Worm (Caenorhabditis elegans) whole organism, L4 larva: Measurements from ENCODE around the gene srw-73.

Source experiments
- F49E8.2 ChIP-seq: sonication (generic microtip); optimal IDR thresholded peaks from 2 replicates; lab custom pipeline; 2016; ENCODE audit warnings: missing compliant biosample characterization, mild to moderate bottlenecking, missing genetic modification characterization, borderline replicate concordance
- T20F7.1 ChIP-seq: fragments of 200-800 bp; sonication (Bioruptor generic); optimal IDR thresholded peaks from 2 replicates; lab custom pipeline; 2018; ENCODE audit warnings: mild to moderate bottlenecking, missing genetic modification characterization, missing compliant biosample characterization
- T26A8.4 ChIP-seq: fragments of 200-800 bp; sonication (Bioruptor generic); IDR thresholded peaks from 2 replicates; pipeline ENCODE4 v1.3.6; 2022; ENCODE audit warnings: missing genetic modification characterization, missing compliant biosample characterization
- Y105C5A.15 ChIP-seq: fragments of 200-800 bp; sonication (Bioruptor generic); IDR thresholded peaks from 2 replicates; pipeline ENCODE4 v1.3.6; 2022; ENCODE audit warnings: missing genetic modification characterization, missing compliant biosample characterization
- ZK337.2 ChIP-seq: fragments of 200-800 bp; sonication (Bioruptor generic); IDR thresholded peaks from 2 replicates; pipeline ENCODE4 v1.3.6; 2022; ENCODE audit warnings: missing genetic modification reagents, missing genetic modification characterization, missing compliant biosample characterization
- arid-1 ChIP-seq: fragments of 200-800 bp; sonication (Bioruptor generic); conservative IDR thresholded peaks from 2 replicates; pipeline ENCODE4 v1.3.6; 2022; ENCODE audit warnings: missing genetic modification reagents, missing genetic modification characterization, missing compliant biosample characterization
- ceh-28 ChIP-seq: fragments of 150-350 bp; optimal IDR thresholded peaks from 2 replicates; lab custom pipeline; 2014; ENCODE audit warnings: missing biosample characterization, missing genetic modification reagents, missing genetic modification characterization
- ceh-82 ChIP-seq: sonication (generic microtip); optimal IDR thresholded peaks from 2 replicates; lab custom pipeline; 2017; ENCODE audit warnings: missing biosample characterization, missing genetic modification characterization
- cey-2 ChIP-seq: sonication (generic microtip); optimal IDR thresholded peaks from 3 replicates; lab custom pipeline; 2017; ENCODE audit warnings: missing genetic modification characterization, mild to moderate bottlenecking, missing compliant biosample characterization, antibody characterized with exemption, borderline replicate concordance; ENCODE audit not compliant: insufficient read depth
- ctbp-1 ChIP-seq: fragments of 200-800 bp; sonication (Bioruptor generic); IDR thresholded peaks from 2 replicates; pipeline ENCODE4 v1.3.6; 2022; ENCODE audit warnings: missing genetic modification reagents, missing genetic modification characterization, missing compliant biosample characterization
- daf-16 ChIP-seq, 3 experiments: sonication (generic microtip); optimal IDR thresholded peaks; 2 replicates each; lab custom pipeline; 2016 to 2017; ENCODE audit warnings: missing genetic modification characterization in 3 of 3, missing genetic modification reagents in 3 of 3, mild to moderate bottlenecking in 2 of 3, missing compliant biosample characterization in 2 of 3, missing biosample characterization in 1 of 3, moderate library complexity in 1 of 3
- daf-19 ChIP-seq: fragments of 200-800 bp; sonication (Bioruptor generic); conservative IDR thresholded peaks from 2 replicates; pipeline ENCODE4 v1.3.6; 2022; ENCODE audit warnings: missing genetic modification characterization, missing compliant biosample characterization
- daf-8 ChIP-seq: fragments of 200-800 bp; sonication (Bioruptor generic); IDR thresholded peaks from 2 replicates; pipeline ENCODE4 v1.3.6; 2022; ENCODE audit warnings: missing genetic modification characterization, missing compliant biosample characterization
- dmd-6 ChIP-seq: fragments of 200-800 bp; sonication (Bioruptor generic); IDR thresholded peaks from 2 replicates; pipeline ENCODE4 v1.3.6; 2022; ENCODE audit warnings: missing genetic modification reagents, missing genetic modification characterization, missing compliant biosample characterization
- dpl-1 ChIP-seq: fragments of 150-350 bp; optimal IDR thresholded peaks from 2 replicates; lab custom pipeline; 2014; ENCODE audit warnings: missing biosample characterization, missing genetic modification reagents, missing genetic modification characterization
- dve-1 ChIP-seq: sonication (generic microtip); optimal IDR thresholded peaks from 2 replicates; lab custom pipeline; 2017; ENCODE audit warnings: antibody characterized with exemption, mild to moderate bottlenecking, missing genetic modification characterization, missing compliant biosample characterization; ENCODE audit not compliant: insufficient read depth
- fos-1 ChIP-seq: fragments of 150-350 bp; optimal IDR thresholded peaks from 2 replicates; lab custom pipeline; 2014; ENCODE audit warnings: missing biosample characterization, missing genetic modification characterization
- hif-1 ChIP-seq, 2 experiments: sonication (generic microtip); optimal IDR thresholded peaks; 2 replicates each; lab custom pipeline; 2016 to 2017; ENCODE audit warnings: missing compliant biosample characterization in 2 of 2, missing genetic modification characterization in 2 of 2, missing genetic modification reagents in 2 of 2, missing genotype in 2 of 2, mild to moderate bottlenecking in 1 of 2
- hlh-11 ChIP-seq: fragments of 200-800 bp; sonication (Bioruptor generic); optimal IDR thresholded peaks from 2 replicates; lab custom pipeline; 2018; ENCODE audit warnings: mild to moderate bottlenecking, missing genetic modification characterization, missing compliant biosample characterization
- hlh-30 ChIP-seq: sonication (generic microtip); optimal IDR thresholded peaks from 2 replicates; lab custom pipeline; 2017; ENCODE audit warnings: antibody characterized with exemption, mild to moderate bottlenecking, missing genetic modification characterization, missing compliant biosample characterization; ENCODE audit not compliant: insufficient read depth
- hmg-1.1 ChIP-seq: fragments of 200-800 bp; sonication (Bioruptor generic); IDR thresholded peaks from 2 replicates; pipeline ENCODE4 v1.3.6; 2022; ENCODE audit warnings: missing genetic modification reagents, missing genetic modification characterization, missing compliant biosample characterization
- lin-29 ChIP-seq: fragments of 200-800 bp; sonication (Bioruptor generic); IDR thresholded peaks from 2 replicates; pipeline ENCODE4 v1.3.6; 2022; ENCODE audit warnings: missing genetic modification reagents, missing genetic modification characterization, missing compliant biosample characterization
- lin-38 ChIP-seq: fragments of 200-800 bp; sonication (Bioruptor generic); IDR thresholded peaks from 2 replicates; pipeline ENCODE4 v1.3.6; 2022; ENCODE audit warnings: missing genetic modification reagents, missing genetic modification characterization, missing compliant biosample characterization
- lin-39 ChIP-seq: fragments of 150-350 bp; optimal IDR thresholded peaks from 2 replicates; lab custom pipeline; 2014; ENCODE audit warnings: missing biosample characterization, missing genetic modification reagents, missing genetic modification characterization
- lir-3 ChIP-seq: sonication (generic microtip); optimal IDR thresholded peaks from 2 replicates; lab custom pipeline; 2016; ENCODE audit warnings: mild to moderate bottlenecking, missing genetic modification characterization, missing compliant biosample characterization
- lsy-2 ChIP-seq, 2 experiments: fragments of 150-350 bp in 1 of 2; sonication (generic microtip) in 1 of 2; optimal IDR thresholded peaks; 2 replicates each; lab custom pipeline; 2014 to 2017; ENCODE audit warnings: missing biosample characterization in 2 of 2, missing genetic modification characterization in 2 of 2
- madf-5 ChIP-seq, 2 experiments: fragments of 200-800 bp; sonication (Bioruptor generic); IDR thresholded peaks; 2 replicates each; pipeline ENCODE4 v1.3.6; 2022; ENCODE audit warnings: missing compliant biosample characterization in 2 of 2, missing genetic modification characterization in 2 of 2
- mdl-1 ChIP-seq, 2 experiments: fragments of 150-350 bp in 1 of 2; sonication (generic microtip) in 1 of 2; optimal IDR thresholded peaks; 2 replicates each; lab custom pipeline; 2014 to 2017; ENCODE audit warnings: missing biosample characterization in 2 of 2, missing genetic modification characterization in 2 of 2
- mxl-2 ChIP-seq: fragments of 200-800 bp; sonication (Bioruptor generic); conservative IDR thresholded peaks from 2 replicates; pipeline ENCODE4 v1.3.6; 2022; ENCODE audit warnings: missing genetic modification reagents, missing genetic modification characterization, missing compliant biosample characterization
- nhr-11 ChIP-seq: fragments of 150-350 bp; optimal IDR thresholded peaks from 2 replicates; lab custom pipeline; 2014; ENCODE audit warnings: missing biosample characterization, missing genetic modification characterization
- nhr-111 ChIP-seq: fragments of 200-800 bp; sonication (Bioruptor generic); optimal IDR thresholded peaks from 2 replicates; lab custom pipeline; 2018; ENCODE audit warnings: mild to moderate bottlenecking, missing genetic modification characterization, missing compliant biosample characterization
- nhr-28 ChIP-seq: fragments of 150-350 bp; optimal IDR thresholded peaks from 2 replicates; lab custom pipeline; 2014; ENCODE audit warnings: missing biosample characterization, missing genetic modification characterization
- nhr-41 ChIP-seq: fragments of 200-800 bp; sonication (Bioruptor generic); IDR thresholded peaks from 2 replicates; pipeline ENCODE4 v1.3.6; 2022; ENCODE audit warnings: missing genetic modification reagents, missing genetic modification characterization, missing compliant biosample characterization
- nhr-42 ChIP-seq: fragments of 200-800 bp; sonication (Bioruptor generic); IDR thresholded peaks from 2 replicates; pipeline ENCODE4 v1.3.6; 2022; ENCODE audit warnings: missing genetic modification characterization, missing compliant biosample characterization
- nhr-6 ChIP-seq: fragments of 150-350 bp; optimal IDR thresholded peaks from 2 replicates; lab custom pipeline; 2014; ENCODE audit warnings: missing biosample characterization, missing genetic modification characterization
- nhr-76 ChIP-seq: fragments of 150-350 bp; optimal IDR thresholded peaks from 2 replicates; lab custom pipeline; 2014; ENCODE audit warnings: missing biosample characterization, missing genetic modification characterization
- nhr-77 ChIP-seq: fragments of 150-350 bp; optimal IDR thresholded peaks from 2 replicates; lab custom pipeline; 2014; ENCODE audit warnings: missing biosample characterization, missing genetic modification characterization
- php-3 ChIP-seq: fragments of 200-800 bp; sonication (Bioruptor generic); IDR thresholded peaks from 2 replicates; pipeline ENCODE4 v1.3.6; 2022; ENCODE audit warnings: missing genetic modification reagents, missing genetic modification characterization, missing compliant biosample characterization
- pqm-1 ChIP-seq: sonication (generic microtip); optimal IDR thresholded peaks from 2 replicates; lab custom pipeline; 2017; ENCODE audit warnings: missing biosample characterization, missing genetic modification characterization
- rbr-2 ChIP-seq: sonication (generic microtip); optimal IDR thresholded peaks from 2 replicates; lab custom pipeline; 2016; ENCODE audit warnings: missing genotype, missing genetic modification characterization, missing compliant biosample characterization
- saeg-2 ChIP-seq: fragments of 200-800 bp; sonication (Bioruptor generic); IDR thresholded peaks from 2 replicates; pipeline ENCODE4 v1.3.6; 2022; ENCODE audit warnings: missing genetic modification reagents, missing genetic modification characterization, missing compliant biosample characterization
- snpc-1.2 ChIP-seq: fragments of 200-800 bp; sonication (Bioruptor generic); IDR thresholded peaks from 2 replicates; pipeline ENCODE4 v1.3.6; 2022; ENCODE audit warnings: missing genetic modification reagents, missing genetic modification characterization, missing compliant biosample characterization
- unc-130 ChIP-seq: sonication (generic microtip); optimal IDR thresholded peaks from 2 replicates; lab custom pipeline; 2016; ENCODE audit warnings: missing genetic modification reagents, missing genetic modification characterization, missing compliant biosample characterization
- ztf-7 ChIP-seq: fragments of 150-350 bp; optimal IDR thresholded peaks from 2 replicates; lab custom pipeline; 2014; ENCODE audit warnings: missing biosample characterization, missing genetic modification characterization

Gene srw-73

DNA sequence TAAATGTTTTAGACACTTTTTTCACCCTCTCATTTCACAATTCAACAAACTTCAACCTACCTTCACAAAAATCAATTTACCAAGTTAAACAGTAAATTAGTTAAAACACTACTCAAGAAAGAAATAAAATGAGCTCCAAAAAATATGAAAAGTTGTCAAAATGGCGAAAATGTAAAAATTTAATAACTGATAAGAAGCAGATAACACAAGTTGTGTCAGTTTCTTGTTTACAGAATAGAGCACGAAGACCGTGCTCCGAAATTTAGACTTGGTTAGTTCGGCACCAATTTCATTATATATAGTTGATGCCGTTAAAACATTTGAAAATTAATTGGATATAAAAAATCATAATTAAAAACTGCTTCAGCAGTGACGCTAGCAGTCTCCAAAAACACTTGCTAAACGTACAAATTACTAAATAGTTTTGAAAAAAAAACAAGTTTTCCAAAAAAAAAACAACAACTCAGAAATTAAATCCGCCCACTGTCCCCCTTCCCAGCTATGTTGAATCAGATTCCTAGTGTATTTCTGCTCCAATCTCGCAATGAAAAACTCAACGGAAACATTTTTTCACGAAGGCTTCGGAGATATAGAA, 22.6 kb upstream of the srw-73 start, which contains the start of gene srw-54:
srw-54 (plus strand) TSS at position 545 of the 595 bp plus-strand sequence.
- peak; percentile 38; the same call in 1 of the 2 replicates for TF ChIP-seq dmd-6 (GFP tag; lab: Robert Waterston, UW)
- peak; percentile 23 for TF ChIP-seq dve-1
- TF ChIP-seq pqm-1 (tag; lab: Kevin White, UChicago) = peak; percentile 29
- TF ChIP-seq daf-16 (GFP tag; optimal IDR thresholded peaks at IDR 0.05; lab: Kevin White, UChicago) = no peak
- peak; percentile 92 for TF ChIP-seq daf-16 (tag; optimal IDR thresholded peaks at IDR 0.05; lab: Kevin White, UChicago)
- TF ChIP-seq nhr-28 (tag; lab: Kevin White, UChicago) = peak; percentile 59
- TF ChIP-seq F49E8.2 (tag; lab: Kevin White, UChicago) = no peak
- TF ChIP-seq rbr-2 = no peak
- no peak for TF ChIP-seq cey-2 (tag; lab: Kevin White, UChicago)

DNA sequence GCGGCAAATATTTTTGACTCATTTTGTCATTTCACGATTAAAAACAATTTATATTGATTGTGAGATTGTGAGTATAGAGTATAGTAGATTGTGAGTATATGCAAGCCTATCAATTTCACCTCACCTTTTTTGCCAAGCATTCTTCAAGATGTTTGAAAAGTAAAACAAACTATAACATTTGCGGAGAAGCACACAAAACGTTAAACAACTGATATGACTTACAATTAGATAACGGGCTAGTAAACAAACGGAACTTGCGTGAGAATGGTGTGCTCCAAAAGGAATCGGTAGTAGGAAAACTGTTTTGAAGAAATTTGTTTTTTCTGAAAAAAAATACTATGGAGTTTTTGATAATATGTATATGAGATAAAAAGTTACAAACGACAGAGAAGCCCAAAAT, 21.8 kb upstream of the srw-73 start:
- TF ChIP-seq lin-29 (GFP tag; lab: Robert Waterston, UW) (no peak), Y105C5A.15 (GFP tag; lab: Robert Waterston, UW) (no peak), php-3 (GFP tag; lab: Robert Waterston, UW) (0 out of 2 replicates have a peak, but pooled peaks have one; percentile 9), nhr-42 (no peak), lir-3 (tag; lab: Kevin White, UChicago) (no peak), daf-19 (GFP tag; lab: Robert Waterston, UW) (no peak), ctbp-1 (GFP tag; lab: Robert Waterston, UW) (no peak), lin-39 (tag; lab: Kevin White, UChicago) (no peak), hlh-30 (tag; lab: Kevin White, UChicago) (no peak), mdl-1 (tag; optimal IDR thresholded peaks at IDR 0.05; lab: Kevin White, UChicago) (no peak), lsy-2 (tag; optimal IDR thresholded peaks at IDR 0.05; lab: Kevin White, UChicago) (no peak), rbr-2 (no peak), nhr-28 (tag; lab: Kevin White, UChicago) (peak; percentile 82), madf-5 (GFP tag; IDR thresholded peaks at IDR 0.05; lab: Robert Waterston, UW) (no peak), nhr-41 (GFP tag; lab: Robert Waterston, UW) (no peak), nhr-6 (tag; lab: Kevin White, UChicago) (no peak), hif-1 (tag; optimal IDR thresholded peaks at IDR 0.05; lab: Kevin White, UChicago) (no peak), unc-130 (GFP tag; lab: Kevin White, UChicago) (no peak), nhr-77 (tag; lab: Kevin White, UChicago) (peak; percentile 54), mxl-2 (no peak), ceh-82 (no peak), lin-38 (GFP tag; lab: Robert Waterston, UW) (no peak), arid-1 (no peak), T26A8.4 (GFP tag; lab: Robert Waterston, UW) (no peak), hlh-11 (tag; lab: Kevin White, UChicago) (peak; percentile 21), nhr-11 (tag; lab: Kevin White, UChicago) (no peak), ztf-7 (tag; lab: Kevin White, UChicago) (no peak), fos-1 (tag; lab: Kevin White, UChicago) (no peak), snpc-1.2 (GFP tag; lab: Robert Waterston, UW) (no peak), daf-8 (no peak), T20F7.1 (GFP tag; lab: Kevin White, UChicago) (no peak), ceh-28 (tag; lab: Kevin White, UChicago) (no peak), nhr-76 (no peak), dpl-1 (no peak), nhr-111 (no peak), saeg-2 (GFP tag; lab: Robert Waterston, UW) (no peak), daf-16 (GFP tag; optimal IDR thresholded peaks at IDR 0.05; lab: Kevin White, UChicago) (no peak), daf-16 (tag; optimal IDR thresholded peaks at IDR 0.05; lab: Kevin White, UChicago) (peak; percentile 93), pqm-1 (tag; lab: Kevin White, UChicago) (peak; percentile 82), ZK337.2 (no peak), dve-1 (peak; percentile 28), hmg-1.1 (GFP tag; lab: Robert Waterston, UW) (no peak)
